Worm (Caenorhabditis elegans) whole organism, mixed stage, embryonic: ENCODE data around the gene C39E9.12.

Experiments
- M03D4.4 ChIP-seq: sonication (generic microtip); optimal IDR thresholded peaks from 2 replicates; lab custom pipeline; 2017; ENCODE audit warnings: mild to moderate bottlenecking, missing genetic modification characterization, missing compliant biosample characterization
- bed-3 ChIP-seq: fragments of 200-800 bp; sonication (Bioruptor generic); optimal IDR thresholded peaks from 3 replicates; lab custom pipeline; 2018; ENCODE audit warnings: mild to moderate bottlenecking, missing genetic modification characterization, moderate library complexity, missing compliant biosample characterization
- blmp-1 ChIP-seq: fragments of 150-350 bp; optimal IDR thresholded peaks from 2 replicates; lab custom pipeline; 2014; ENCODE audit warnings: missing biosample characterization, missing genetic modification characterization
- ceh-39 ChIP-seq: fragments of 150-350 bp; optimal IDR thresholded peaks from 2 replicates; lab custom pipeline; 2014; ENCODE audit warnings: missing biosample characterization, missing genetic modification characterization
- ceh-43 ChIP-seq: fragments of 200-800 bp; sonication (Bioruptor generic); optimal IDR thresholded peaks from 2 replicates; lab custom pipeline; 2018; ENCODE audit warnings: mild to moderate bottlenecking, missing genetic modification characterization, moderate library complexity, missing compliant biosample characterization
- ceh-83 ChIP-seq: fragments of 200-800 bp; sonication (Bioruptor generic); optimal IDR thresholded peaks from 2 replicates; lab custom pipeline; 2018; ENCODE audit warnings: mild to moderate bottlenecking, missing genetic modification characterization, missing compliant biosample characterization
- ces-1 ChIP-seq: fragments of 150-350 bp; optimal IDR thresholded peaks from 2 replicates; lab custom pipeline; 2014; ENCODE audit warnings: missing biosample characterization, missing genetic modification reagents, missing genetic modification characterization
- cnd-1 ChIP-seq: fragments of 200-800 bp; sonication (Bioruptor generic); optimal IDR thresholded peaks from 2 replicates; lab custom pipeline; 2018; ENCODE audit warnings: mild to moderate bottlenecking, missing genetic modification characterization, missing compliant biosample characterization
- drap-1 ChIP-seq: fragments of 200-800 bp; sonication (Bioruptor generic); optimal IDR thresholded peaks from 3 replicates; lab custom pipeline; 2018; ENCODE audit warnings: mild to moderate bottlenecking, missing genetic modification characterization, missing compliant biosample characterization
- elt-1 ChIP-seq: sonication (generic microtip); optimal IDR thresholded peaks from 2 replicates; lab custom pipeline; 2017; ENCODE audit warnings: missing genetic modification characterization, mild to moderate bottlenecking, missing compliant biosample characterization, antibody characterized with exemption, moderate library complexity, borderline replicate concordance; ENCODE audit not compliant: insufficient read depth
- elt-3 ChIP-seq: fragments of 150-350 bp; optimal IDR thresholded peaks from 2 replicates; lab custom pipeline; 2014; ENCODE audit warnings: missing biosample characterization, missing genetic modification characterization
- flh-1 ChIP-seq: fragments of 200-800 bp; sonication (Bioruptor generic); optimal IDR thresholded peaks from 2 replicates; lab custom pipeline; 2018; ENCODE audit warnings: mild to moderate bottlenecking, missing genetic modification characterization, moderate library complexity, missing compliant biosample characterization
- lin-13 ChIP-seq: fragments of 150-350 bp; optimal IDR thresholded peaks from 2 replicates; lab custom pipeline; 2014; ENCODE audit warnings: missing biosample characterization, missing genetic modification characterization
- lsy-2 ChIP-seq: fragments of 150-350 bp; optimal IDR thresholded peaks from 2 replicates; lab custom pipeline; 2014; ENCODE audit warnings: missing biosample characterization, missing genetic modification characterization
- mab-5 ChIP-seq: fragments of 150-350 bp; optimal IDR thresholded peaks from 2 replicates; lab custom pipeline; 2014; ENCODE audit warnings: missing biosample characterization, missing genetic modification characterization
- mep-1 ChIP-seq: fragments of 150-350 bp; optimal IDR thresholded peaks from 2 replicates; lab custom pipeline; 2017; ENCODE audit warnings: missing biosample characterization, missing genetic modification reagents, missing genetic modification characterization, inconsistent platforms
- mls-2 ChIP-seq: sonication (generic microtip); optimal IDR thresholded peaks from 2 replicates; lab custom pipeline; 2016; ENCODE audit warnings: mild to moderate bottlenecking, missing genetic modification characterization, moderate library complexity, missing compliant biosample characterization
- nhr-12 ChIP-seq: fragments of 150-350 bp; optimal IDR thresholded peaks from 2 replicates; lab custom pipeline; 2014; ENCODE audit warnings: missing biosample characterization, missing genetic modification characterization
- nhr-2 ChIP-seq: fragments of 150-350 bp; optimal IDR thresholded peaks from 2 replicates; lab custom pipeline; 2014; ENCODE audit warnings: missing biosample characterization, missing genetic modification characterization
- nhr-237 ChIP-seq: fragments of 150-350 bp; optimal IDR thresholded peaks from 2 replicates; lab custom pipeline; 2014; ENCODE audit warnings: missing biosample characterization, missing genetic modification characterization
- nhr-28 ChIP-seq: fragments of 150-350 bp; optimal IDR thresholded peaks from 2 replicates; lab custom pipeline; 2014; ENCODE audit warnings: missing biosample characterization, missing genetic modification characterization
- nhr-76 ChIP-seq: sonication (generic microtip); optimal IDR thresholded peaks from 2 replicates; lab custom pipeline; 2017; ENCODE audit warnings: missing biosample characterization, missing genetic modification characterization
- pha-4 ChIP-seq: fragments of 150-350 bp; optimal IDR thresholded peaks from 2 replicates; lab custom pipeline; 2018; ENCODE audit warnings: missing biosample characterization, missing genetic modification reagents, missing genetic modification characterization
- sem-2 ChIP-seq: fragments of 200-800 bp; sonication (Bioruptor generic); optimal IDR thresholded peaks from 2 replicates; lab custom pipeline; 2018; ENCODE audit warnings: mild to moderate bottlenecking, missing genetic modification characterization, missing compliant biosample characterization
- snpc-4 ChIP-seq: fragments of 150-350 bp; optimal IDR thresholded peaks from 2 replicates; lab custom pipeline; 2014; ENCODE audit warnings: missing biosample characterization, missing genetic modification characterization
- sptf-1 ChIP-seq: sonication (generic microtip); optimal IDR thresholded peaks from 2 replicates; lab custom pipeline; 2017; ENCODE audit warnings: mild to moderate bottlenecking, missing genetic modification characterization, moderate library complexity, missing compliant biosample characterization
- tbx-8 ChIP-seq: fragments of 200-800 bp; sonication (Bioruptor generic); optimal IDR thresholded peaks from 2 replicates; lab custom pipeline; 2018; ENCODE audit warnings: mild to moderate bottlenecking, missing genetic modification characterization, moderate library complexity, missing compliant biosample characterization
- unc-120 ChIP-seq: sonication (generic microtip); optimal IDR thresholded peaks from 2 replicates; lab custom pipeline; 2017; ENCODE audit warnings: missing genetic modification characterization, missing compliant biosample characterization; ENCODE audit not compliant: poor library complexity, severe bottlenecking
- unc-39 ChIP-seq: fragments of 150-350 bp; optimal IDR thresholded peaks from 2 replicates; lab custom pipeline; 2014; ENCODE audit warnings: missing biosample characterization, missing genetic modification characterization
- unc-62 ChIP-seq: fragments of 150-350 bp; optimal IDR thresholded peaks from 2 replicates; lab custom pipeline; 2014; ENCODE audit warnings: missing biosample characterization, missing genetic modification reagents, missing genetic modification characterization
- zip-8 ChIP-seq: fragments of 150-350 bp; optimal IDR thresholded peaks from 2 replicates; lab custom pipeline; 2014; ENCODE audit warnings: missing biosample characterization, missing genetic modification characterization
- ztf-11 ChIP-seq: fragments of 150-350 bp; optimal IDR thresholded peaks from 2 replicates; lab custom pipeline; 2014; ENCODE audit warnings: missing biosample characterization, missing genetic modification characterization

Gene C39E9.12

DNA sequence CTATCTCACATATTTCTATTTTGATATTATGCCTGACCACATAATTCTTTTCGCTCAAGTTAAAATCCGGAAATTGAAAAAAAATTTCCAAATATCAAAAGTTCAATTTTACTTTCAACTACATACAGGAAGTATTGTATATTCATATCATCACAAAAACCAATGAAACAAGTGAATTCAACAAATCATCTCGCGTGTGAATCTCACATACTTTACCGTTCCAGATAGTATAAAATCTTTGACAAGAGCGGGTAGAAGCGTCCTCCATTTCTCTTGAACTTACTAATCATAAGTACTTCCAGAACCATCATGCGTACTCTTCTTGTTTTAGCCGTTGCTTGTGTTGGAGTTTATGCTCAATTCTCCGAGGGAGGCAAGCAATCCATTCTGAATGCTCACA, 22.4 kb upstream of the C39E9.12 start, which contains the start of gene scl-8:
Gene scl-8 (plus strand): TSS at position 301 of the 400 bp plus-strand sequence.
- TF ChIP-seq unc-120, result no peak
- no peak for TF ChIP-seq unc-62 (GFP tag; lab: Kevin White, UChicago)
- no peak for TF ChIP-seq elt-1 (tag; lab: Kevin White, UChicago)
- no peak for TF ChIP-seq ceh-83 (GFP tag; lab: Kevin White, UChicago)
- no peak for TF ChIP-seq ztf-11 (tag; lab: Kevin White, UChicago)
- no peak for TF ChIP-seq flh-1 (GFP tag; lab: Kevin White, UChicago)
- no peak for TF ChIP-seq lin-13 (tag; lab: Kevin White, UChicago)
- TF ChIP-seq sem-2 (GFP tag; lab: Kevin White, UChicago), result no peak
- no peak for TF ChIP-seq bed-3 (GFP tag; lab: Kevin White, UChicago)
- no peak for TF ChIP-seq blmp-1 (tag; lab: Kevin White, UChicago)
- TF ChIP-seq, all 35 proteins: peak for 0

DNA sequence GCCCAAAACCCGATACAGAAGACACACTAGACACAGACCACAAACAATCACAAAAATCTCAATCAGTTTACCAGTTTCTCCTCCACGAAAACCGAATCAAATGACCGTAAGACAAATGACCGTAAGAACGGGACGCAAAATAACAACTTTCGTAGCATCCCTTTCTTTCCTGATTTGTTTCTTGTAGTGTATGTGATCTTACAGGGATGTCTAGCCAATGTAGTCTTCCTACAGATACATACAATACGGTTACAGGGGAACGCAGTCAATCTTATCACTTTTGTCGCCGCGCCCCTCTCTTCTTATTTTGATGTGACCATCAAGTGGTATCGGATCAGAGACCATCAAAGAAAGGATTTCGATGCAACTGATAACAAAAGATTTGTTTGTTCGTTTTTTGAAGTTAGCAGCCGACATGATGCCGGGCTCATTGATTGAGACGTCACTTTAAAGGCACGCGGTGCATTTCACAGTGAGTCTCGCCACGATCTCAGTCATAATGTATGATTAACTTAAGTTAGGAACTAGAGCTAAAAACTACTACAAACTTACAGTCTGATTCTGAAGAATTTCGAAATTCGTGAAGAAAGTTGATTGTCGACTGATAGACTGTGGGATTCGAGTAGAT, 18.1 kb upstream of the C39E9.12 start:
- TF ChIP-seq bed-3 (GFP tag; lab: Kevin White, UChicago) (no peak), zip-8 (tag; lab: Kevin White, UChicago) (no peak), unc-120 (no peak), ceh-39 (tag; lab: Kevin White, UChicago) (no peak), elt-3 (tag; lab: Kevin White, UChicago) (no peak), nhr-28 (tag; lab: Kevin White, UChicago) (no peak), M03D4.4 (tag; lab: Kevin White, UChicago) (no peak), pha-4 (tag; lab: Kevin White, UChicago) (no peak), nhr-2 (tag; lab: Kevin White, UChicago) (no peak), ces-1 (no peak), sem-2 (GFP tag; lab: Kevin White, UChicago) (no peak), ceh-43 (no peak), mls-2 (tag; lab: Kevin White, UChicago) (no peak), snpc-4 (tag; lab: Kevin White, UChicago) (no peak), unc-39 (tag; lab: Kevin White, UChicago) (no peak), flh-1 (GFP tag; lab: Kevin White, UChicago) (no peak), nhr-237 (no peak), drap-1 (no peak), mab-5 (tag; lab: Kevin White, UChicago) (no peak), elt-1 (tag; lab: Kevin White, UChicago) (no peak)

DNA sequence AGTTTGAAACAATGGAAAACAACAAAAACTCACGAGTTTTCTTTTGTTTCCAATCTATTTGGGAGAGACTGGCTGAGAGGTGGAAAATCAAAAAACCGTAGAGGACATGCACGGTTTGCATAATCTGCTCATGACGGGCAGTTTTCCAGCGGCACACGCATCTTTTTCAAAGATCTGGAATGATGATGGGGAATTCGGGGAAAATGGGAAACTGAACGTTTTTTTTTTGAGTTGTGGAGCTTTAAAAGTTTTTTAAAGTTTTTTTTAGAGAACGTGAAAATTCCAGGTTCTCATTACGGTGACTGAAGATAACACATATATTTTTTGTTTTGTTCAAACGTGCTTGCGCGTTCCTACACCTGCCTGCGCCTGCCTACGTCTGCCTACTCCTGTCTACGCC, 17.2 kb upstream of the C39E9.12 start, which contains the start of gene C39E9.7:
Gene C39E9.7 (minus strand): TSS at position 101 of the 400 bp plus-strand sequence.
- no peak for TF ChIP-seq lin-13 (tag; lab: Kevin White, UChicago)

DNA sequence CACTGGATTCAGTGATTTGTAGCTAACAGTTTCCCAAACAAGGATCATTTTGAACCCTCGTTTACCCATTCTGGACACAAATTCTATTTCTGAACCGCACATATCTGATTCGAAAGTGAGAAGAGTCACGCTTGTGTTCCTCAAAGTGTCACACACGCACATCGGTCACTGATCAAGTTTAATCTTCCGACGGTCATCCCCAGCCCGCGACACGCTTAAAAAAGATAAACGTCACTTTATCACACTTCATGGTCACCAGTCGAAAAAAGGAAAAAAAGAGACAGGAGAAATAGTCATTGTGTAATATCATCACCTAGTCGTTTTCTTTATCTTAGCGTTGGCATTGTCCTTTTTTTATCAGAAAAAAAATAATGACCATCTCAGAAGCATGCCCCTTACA, 16.1 kb upstream of the C39E9.12 start:
- TF ChIP-seq drap-1 (no peak), ztf-11 (tag; lab: Kevin White, UChicago) (no peak), unc-120 (no peak), snpc-4 (tag; lab: Kevin White, UChicago) (no peak), elt-1 (tag; lab: Kevin White, UChicago) (no peak), mls-2 (tag; lab: Kevin White, UChicago) (no peak), mab-5 (tag; lab: Kevin White, UChicago) (no peak), nhr-12 (tag; lab: Kevin White, UChicago) (no peak), nhr-2 (tag; lab: Kevin White, UChicago) (no peak), lin-13 (tag; lab: Kevin White, UChicago) (no peak), ceh-39 (tag; lab: Kevin White, UChicago) (no peak), pha-4 (tag; lab: Kevin White, UChicago) (no peak), mep-1 (tag; lab: Kevin White, UChicago) (no peak), flh-1 (GFP tag; lab: Kevin White, UChicago) (no peak), elt-3 (tag; lab: Kevin White, UChicago) (no peak), zip-8 (tag; lab: Kevin White, UChicago) (no peak), lsy-2 (tag; lab: Kevin White, UChicago) (no peak), M03D4.4 (tag; lab: Kevin White, UChicago) (no peak)

DNA sequence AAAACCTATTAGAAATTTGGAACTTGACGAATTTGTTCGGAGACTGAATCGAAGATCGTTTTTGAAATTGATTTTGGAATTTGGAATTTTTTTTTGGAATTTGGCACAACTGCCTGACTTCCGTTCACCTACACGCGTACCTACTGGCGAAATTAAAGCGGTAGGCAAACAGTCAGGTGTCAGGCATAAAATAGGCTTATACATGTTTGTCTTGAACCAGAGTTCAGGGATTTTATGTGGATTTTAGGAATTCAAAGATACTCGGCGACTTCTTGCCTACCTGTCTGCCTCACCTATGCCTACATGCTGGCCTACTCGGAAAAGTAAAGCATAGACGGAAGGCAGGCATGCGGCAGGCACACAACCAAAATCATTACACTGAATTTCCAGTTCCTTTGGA, 15.5 kb upstream of the C39E9.12 start:
- TF ChIP-seq zip-8 (tag; lab: Kevin White, UChicago), result no peak
- TF ChIP-seq blmp-1 (tag; lab: Kevin White, UChicago), result no peak
- no peak for TF ChIP-seq unc-120
- no peak for TF ChIP-seq sptf-1 (tag; lab: Kevin White, UChicago)
- no peak for TF ChIP-seq nhr-12 (tag; lab: Kevin White, UChicago)
- no peak for TF ChIP-seq pha-4 (tag; lab: Kevin White, UChicago)
- no peak for TF ChIP-seq snpc-4 (tag; lab: Kevin White, UChicago)
- no peak for TF ChIP-seq nhr-2 (tag; lab: Kevin White, UChicago)
- no peak for TF ChIP-seq nhr-28 (tag; lab: Kevin White, UChicago)
- no peak for TF ChIP-seq ceh-39 (tag; lab: Kevin White, UChicago)
- no peak for TF ChIP-seq unc-39 (tag; lab: Kevin White, UChicago)
- no peak for TF ChIP-seq bed-3 (GFP tag; lab: Kevin White, UChicago)
- no peak for TF ChIP-seq ceh-83 (GFP tag; lab: Kevin White, UChicago)
- no peak for TF ChIP-seq flh-1 (GFP tag; lab: Kevin White, UChicago)
- TF ChIP-seq cnd-1 (tag; lab: Kevin White, UChicago), result no peak
- no peak for TF ChIP-seq lsy-2 (tag; lab: Kevin White, UChicago)
- TF ChIP-seq nhr-76 (tag; lab: Kevin White, UChicago), result no peak
- no peak for TF ChIP-seq tbx-8
